Worm (Caenorhabditis elegans) whole organism, early embryonic: Measurements from ENCODE around the gene sec-61.G.

Source experiments
- B0310.2 ChIP-seq: sonication (generic microtip); optimal IDR thresholded peaks from 2 replicates; lab custom pipeline; 2016; ENCODE audit warnings: mild to moderate bottlenecking, missing genetic modification characterization, missing compliant biosample characterization
- F13C5.2 ChIP-seq: sonication (generic microtip); optimal IDR thresholded peaks from 2 replicates; lab custom pipeline; 2017; ENCODE audit warnings: mild to moderate bottlenecking, missing genetic modification characterization, inconsistent platforms, missing compliant biosample characterization
- ama-1 ChIP-seq: fragments of 150-350 bp; optimal IDR thresholded peaks from 2 replicates; lab custom pipeline; 2014
- ceh-13 ChIP-seq: fragments of 200-800 bp; sonication (Bioruptor generic); optimal IDR thresholded peaks from 2 replicates; lab custom pipeline; 2018; ENCODE audit warnings: mild to moderate bottlenecking, missing genetic modification characterization, missing compliant biosample characterization
- ets-7 ChIP-seq: sonication (generic microtip); optimal IDR thresholded peaks from 2 replicates; lab custom pipeline; 2016; ENCODE audit warnings: missing genotype, missing genetic modification characterization, missing compliant biosample characterization
- flt-1 ChIP-seq: fragments of 200-800 bp; sonication (Bioruptor generic); IDR thresholded peaks from 2 replicates; pipeline ENCODE4 v1.3.6; 2022; ENCODE audit warnings: missing genetic modification characterization, missing compliant biosample characterization
- hmbx-1 ChIP-seq: sonication (generic microtip); optimal IDR thresholded peaks from 2 replicates; lab custom pipeline; 2016; ENCODE audit warnings: mild to moderate bottlenecking, missing genetic modification characterization, missing compliant biosample characterization
- hnd-1 ChIP-seq: sonication (generic microtip); optimal IDR thresholded peaks from 2 replicates; lab custom pipeline; 2016; ENCODE audit warnings: missing genetic modification characterization, missing compliant biosample characterization
- pes-1 ChIP-seq: fragments of 200-800 bp; sonication (Bioruptor generic); IDR thresholded peaks from 2 replicates; pipeline ENCODE4 v1.3.6; 2022; ENCODE audit warnings: missing genetic modification reagents, missing genetic modification characterization, missing compliant biosample characterization
- scrt-1 ChIP-seq: fragments of 200-800 bp; sonication (Bioruptor generic); IDR thresholded peaks from 2 replicates; pipeline ENCODE4 v1.3.6; 2022; ENCODE audit warnings: missing genetic modification characterization, missing compliant biosample characterization
- sea-1 ChIP-seq: fragments of 200-800 bp; sonication (Bioruptor generic); conservative IDR thresholded peaks from 2 replicates; pipeline ENCODE4 v1.3.6; 2022; ENCODE audit warnings: missing genetic modification characterization, missing compliant biosample characterization
- tbx-11 ChIP-seq: fragments of 200-800 bp; sonication (Bioruptor generic); IDR thresholded peaks from 2 replicates; pipeline ENCODE4 v1.3.6; 2022; ENCODE audit warnings: missing genetic modification characterization, missing compliant biosample characterization
- tbx-37 ChIP-seq: fragments of 200-800 bp; sonication (Bioruptor generic); conservative IDR thresholded peaks from 2 replicates; pipeline ENCODE4 v1.3.6; 2022; ENCODE audit warnings: missing genetic modification reagents, missing genetic modification characterization, missing compliant biosample characterization

- TF ChIP-seq ama-1 (no peak), tbx-37 (GFP tag; lab: Robert Waterston, UW) (no peak), B0310.2 (no peak), tbx-11 (GFP tag; lab: Robert Waterston, UW) (no peak), flt-1 (GFP tag; lab: Robert Waterston, UW) (no peak), ceh-13 (GFP tag; lab: Kevin White, UChicago) (no peak), hnd-1 (tag; lab: Kevin White, UChicago) (no peak), hmbx-1 (tag; lab: Kevin White, UChicago) (no peak), ets-7 (tag; lab: Kevin White, UChicago) (no peak), F13C5.2 (tag; lab: Kevin White, UChicago) (no peak), sea-1 (GFP tag; lab: Robert Waterston, UW) (no peak), pes-1 (GFP tag; lab: Robert Waterston, UW) (no peak), scrt-1 (GFP tag; lab: Robert Waterston, UW) (no peak)
Measured at ce11 chrV:10846893-10847292, 50.0 kb downstream of the sec-61.G start, which contains the start of gene C29A12.6.
